Fruit fly (Drosophila melanogaster): ENCODE data around the gene CG6980.

The CG6980 gene

dm6 chr3R:24850420-24850819 lies 43.0 kb downstream of the CG6980 start, which contains the start of gene CG7006 (continued):
- TF ChIP-seq eve (GFP tag; optimal IDR thresholded peaks at IDR 0.05) (no peak), fd64A (GFP tag; optimal IDR thresholded peaks at IDR 0.05) (no peak), Mrtf (GFP tag; IDR thresholded peaks at IDR 0.05) (no peak), CG8359 (GFP tag; optimal IDR thresholded peaks at IDR 0.05; ENCODE audit: borderline replicate concordance) (no peak), TFAM (GFP tag; optimal IDR thresholded peaks at IDR 0.05) (no peak), trh (GFP tag; optimal IDR thresholded peaks at IDR 0.05) (peak; percentile 55), fd102C (GFP tag; optimal IDR thresholded peaks at IDR 0.05) (no peak), Scr (GFP tag; IDR thresholded peaks at IDR 0.05; ENCODE audit: partially characterized antibody) (peak; percentile 75), NC2α (GFP tag; optimal IDR thresholded peaks at IDR 0.05) (no peak), CG12391 (tag; optimal IDR thresholded peaks at IDR 0.05) (peak; percentile 55), CTCF (GFP tag; optimal IDR thresholded peaks at IDR 0.05) (no peak), Vsx1 (GFP tag; optimal IDR thresholded peaks at IDR 0.05) (no peak), CG8944 (GFP tag; optimal IDR thresholded peaks at IDR 0.05) (peak; percentile 82), CG11093 (GFP tag; IDR thresholded peaks at IDR 0.05) (no peak), C15 (GFP tag; IDR thresholded peaks at IDR 0.05) (no peak), CG30403 (GFP tag; optimal IDR thresholded peaks at IDR 0.05) (peak; percentile 80), CG17359 (tag; optimal IDR thresholded peaks at IDR 0.05) (peak; percentile 48), kay (GFP tag; optimal IDR thresholded peaks at IDR 0.05) (peak; percentile 69), CG34422 (GFP tag; IDR thresholded peaks at IDR 0.05) (peak; percentile 49), CG1603 (tag; optimal IDR thresholded peaks at IDR 0.05) (peak; percentile 86), nmo (GFP tag; optimal IDR thresholded peaks at IDR 0.05) (peak; percentile 59), caup (GFP tag; optimal IDR thresholded peaks at IDR 0.05; ENCODE audit: severe bottlenecking) (peak; percentile 80), CG7372 (GFP tag; IDR thresholded peaks at IDR 0.05) (peak; percentile 49; the same call in 1 of the 2 replicates), nau (GFP tag; optimal IDR thresholded peaks at IDR 0.05) (no peak), CG8388 (GFP tag; optimal IDR thresholded peaks at IDR 0.05) (no peak), p53 (GFP tag; optimal IDR thresholded peaks at IDR 0.05) (peak; percentile 15), pum (GFP tag; optimal IDR thresholded peaks at IDR 0.05) (peak; percentile 58), oc (tag; optimal IDR thresholded peaks at IDR 0.05) (no peak), her (GFP tag; optimal IDR thresholded peaks at IDR 0.05) (peak; percentile 75), B-H2 (GFP tag; optimal IDR thresholded peaks at IDR 0.05) (peak; percentile 90), dimm (GFP tag; IDR thresholded peaks at IDR 0.05) (no peak), CG14050 (GFP tag; IDR thresholded peaks at IDR 0.05) (peak; percentile 41; the same call in 2 of the 3 replicates), dpn (GFP tag; optimal IDR thresholded peaks at IDR 0.05) (peak; percentile 84 to 92), CG34224 (GFP tag; IDR thresholded peaks at IDR 0.05; ENCODE audit: partially characterized antibody) (peak; percentile 72), mirr (GFP tag; optimal IDR thresholded peaks at IDR 0.05) (peak; percentile 32), bbx (GFP tag; IDR thresholded peaks at IDR 0.05; ENCODE audit: partially characterized antibody) (peak; percentile 76), CG7963 (GFP tag; IDR thresholded peaks at IDR 0.05; ENCODE audit: partially characterized antibody) (peak; percentile 28; the same call in 2 of the 3 replicates), CG6813 (GFP tag; optimal IDR thresholded peaks at IDR 0.05) (no peak), ara (GFP tag; IDR thresholded peaks at IDR 0.05) (peak; percentile 39; the same call in 1 of the 2 replicates), z (GFP tag; IDR thresholded peaks at IDR 0.05) (no peak), CG7271 (tag; optimal IDR thresholded peaks at IDR 0.05) (peak; percentile 2), Side (GFP tag; optimal IDR thresholded peaks at IDR 0.05) (peak; percentile 69), CG13123 (GFP tag; optimal IDR thresholded peaks at IDR 0.05) (peak; percentile 50), sug (tag; optimal IDR thresholded peaks at IDR 0.05) (no peak), Meics (GFP tag; optimal IDR thresholded peaks at IDR 0.05) (peak; percentile 54), CG2678 (tag; optimal IDR thresholded peaks at IDR 0.05) (no peak), CG9932 (GFP tag; IDR thresholded peaks at IDR 0.05) (peak; percentile 96), Hr51 (GFP tag; optimal IDR thresholded peaks at IDR 0.05) (peak in 1 of 2 experiments; percentile 73), abd-A (tag; optimal IDR thresholded peaks at IDR 0.05) (no peak), HmgD (GFP tag; optimal IDR thresholded peaks at IDR 0.05) (peak; percentile 76), dm (GFP tag; optimal IDR thresholded peaks at IDR 0.05) (peak; percentile 94)

All from whole organism, embryonic.